Fruit fly (Drosophila melanogaster) whole organism, adult: ENCODE measurements around the gene nis.

Source experiments
- CG1620 ChIP-seq: fragments of 200-800 bp; sonication (Bioruptor generic); optimal IDR thresholded peaks from 2 replicates; lab custom pipeline; 2016; ENCODE audit warnings: missing biosample characterization, missing genetic modification characterization
- CG33017 ChIP-seq: fragments of 200-800 bp; sonication (Bioruptor generic); optimal IDR thresholded peaks from 2 replicates; lab custom pipeline; 2018; ENCODE audit warnings: missing biosample characterization, mild to moderate bottlenecking, missing genetic modification characterization, moderate library complexity
- Hr96 ChIP-seq: fragments of 200-800 bp; sonication (Bioruptor generic); optimal IDR thresholded peaks from 2 replicates; lab custom pipeline; 2016; ENCODE audit warnings: missing biosample characterization, missing genetic modification characterization
- bab1 ChIP-seq: fragments of 200-800 bp; sonication (Bioruptor generic); optimal IDR thresholded peaks from 3 replicates; lab custom pipeline; 2019; ENCODE audit warnings: missing biosample characterization, mild to moderate bottlenecking, missing genetic modification characterization, moderate library complexity
- cic ChIP-seq: fragments of 200-800 bp; sonication (Bioruptor generic); optimal IDR thresholded peaks from 2 replicates; lab custom pipeline; 2017; ENCODE audit warnings: missing biosample characterization, mild to moderate bottlenecking, missing genetic modification characterization, moderate library complexity
- cnc ChIP-seq, 2 experiments: fragments of >200 bp; optimal IDR thresholded peaks; 2 replicates each; lab custom pipeline; 2017
- kay ChIP-seq: fragments of 200-800 bp; sonication (Bioruptor generic); peaks from one replicate; lab custom pipeline; 2016; ENCODE audit warnings: missing biosample characterization, missing genetic modification characterization, borderline replicate concordance
- ovo ChIP-seq: fragments of 200-800 bp; sonication (Bioruptor generic); optimal IDR thresholded peaks from 2 replicates; lab custom pipeline; 2016; ENCODE audit warnings: missing biosample characterization, missing genetic modification characterization
- toe ChIP-seq: fragments of 200-800 bp; sonication (Bioruptor generic); optimal IDR thresholded peaks from 2 replicates; lab custom pipeline; 2016; ENCODE audit warnings: missing biosample characterization, missing genetic modification characterization

DNA sequence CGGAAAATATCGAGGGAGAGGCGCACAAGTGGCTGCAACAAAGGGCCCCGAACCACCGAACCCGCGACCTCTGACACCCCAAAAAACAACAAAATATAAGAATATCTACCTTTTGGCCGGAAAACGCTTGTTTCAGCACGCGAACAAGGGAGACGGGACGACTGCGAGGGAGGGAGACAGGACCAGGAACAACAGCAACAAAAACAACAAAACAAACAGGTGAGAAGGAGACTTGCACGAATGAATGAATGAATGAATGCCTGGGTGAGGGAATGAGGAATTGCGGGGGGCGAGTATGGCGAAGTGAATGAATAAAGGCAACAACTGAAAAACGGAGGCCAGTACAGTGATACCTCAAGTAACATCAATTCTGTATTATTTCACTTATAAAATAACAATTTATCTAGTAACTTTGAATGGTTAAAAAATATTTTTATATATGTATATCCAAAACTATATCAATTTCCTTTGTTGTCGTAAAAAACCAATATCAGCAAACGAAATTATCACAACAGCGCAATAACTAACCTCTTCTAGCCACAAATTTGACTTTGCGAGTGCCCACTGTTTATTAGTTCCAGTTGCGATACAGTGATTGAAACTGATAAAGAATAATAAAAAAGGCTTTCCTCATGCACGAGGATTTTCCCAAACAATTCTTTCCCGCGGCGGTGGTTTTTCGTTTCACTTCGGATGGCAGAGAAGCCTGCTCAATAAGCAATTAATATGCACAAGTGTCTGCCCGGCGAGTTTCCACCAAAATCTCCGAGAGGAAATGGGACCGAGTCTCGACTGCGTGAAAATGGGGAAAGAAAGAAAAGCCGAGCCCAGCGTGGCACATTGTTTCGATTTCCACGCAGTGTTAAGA is 30.0 kb downstream of the nis start:
- TF ChIP-seq ovo, result no peak
- no peak for TF ChIP-seq toe
- TF ChIP-seq CG1620 (GFP tag; lab: Kevin White, UChicago), result no peak
- no peak for TF ChIP-seq bab1 (GFP tag; lab: Kevin White, UChicago)
- no peak for TF ChIP-seq cic (GFP tag; lab: Kevin White, UChicago)
- no peak for TF ChIP-seq Hr96 (GFP tag; lab: Kevin White, UChicago)
- TF ChIP-seq kay (GFP tag; lab: Kevin White, UChicago), result no peak
- TF ChIP-seq cnc (optimal IDR thresholded peaks at IDR 0.05; lab: Kevin White, UChicago), result no peak
- no peak for TF ChIP-seq CG33017
